Worm (Caenorhabditis elegans): ENCODE data around the gene F52H2.3.

Gene F52H2.3

DNA sequence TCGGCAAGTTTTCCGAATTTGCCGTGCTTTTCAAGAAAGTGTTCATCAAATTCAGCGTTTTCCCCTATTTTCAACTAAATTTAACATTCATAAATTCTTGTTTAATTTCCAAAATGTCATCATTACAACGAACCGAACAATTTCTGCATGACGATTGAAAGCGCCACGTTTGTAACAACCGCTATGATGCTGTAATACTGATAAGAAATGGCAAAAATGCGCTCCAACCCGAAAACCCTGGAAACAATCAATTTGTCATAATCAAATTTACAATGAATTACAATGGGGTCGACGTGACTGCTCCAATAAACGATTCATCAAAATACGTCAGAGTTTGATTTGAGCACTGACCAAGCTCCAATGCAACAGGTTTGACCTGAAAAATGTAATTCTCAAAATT, 3.8 kb upstream of the F52H2.3 start:
- TF ChIP-seq dox-1 (GFP tag; IDR thresholded peaks at IDR 0.05), result 0 out of 2 replicates have a peak, but pooled peaks have one; percentile 38
- no peak for TF ChIP-seq ceh-27 (GFP tag; optimal IDR thresholded peaks at IDR 0.05)
- TF ChIP-seq atf-7 (tag; optimal IDR thresholded peaks at IDR 0.05), result no peak
- TF ChIP-seq nhr-80 (tag; optimal IDR thresholded peaks at IDR 0.05), result peak; percentile 75
- TF ChIP-seq K11D2.4 (GFP tag; IDR thresholded peaks at IDR 0.05), result no peak
- TF ChIP-seq let-607 (tag; optimal IDR thresholded peaks at IDR 0.05), result peak in 1 of 2 experiments; percentile 7

DNA sequence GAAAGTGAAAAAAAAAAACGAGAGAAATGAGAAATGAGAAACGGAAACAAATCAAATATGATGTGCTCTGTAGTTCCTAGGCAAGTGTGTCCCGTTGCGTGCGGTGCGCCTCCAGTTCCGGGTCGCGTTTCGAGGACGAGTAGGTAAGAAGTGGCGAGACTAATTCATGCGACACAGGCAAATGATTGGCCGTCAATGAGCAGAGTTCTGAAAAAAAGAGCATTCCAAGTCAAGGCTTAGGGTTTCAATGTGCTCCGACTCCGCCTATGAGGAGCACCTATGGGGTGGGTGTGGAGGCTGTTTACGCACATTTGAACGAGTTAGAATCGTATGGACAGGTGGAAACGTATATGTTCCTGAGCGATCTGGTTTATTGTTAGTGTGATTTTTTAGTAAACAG, 2.5 kb upstream of the F52H2.3 start:
- TF ChIP-seq nhr-90 (tag; optimal IDR thresholded peaks at IDR 0.05), result peak; percentile 15
- no peak for TF ChIP-seq let-526 (GFP tag; IDR thresholded peaks at IDR 0.05)
- TF ChIP-seq Y53G8AR.9 (GFP tag; conservative IDR thresholded peaks at IDR 0.05), result no peak
- peak; percentile 64 for TF ChIP-seq dox-1 (GFP tag; IDR thresholded peaks at IDR 0.05)
- peak; percentile 93 for TF ChIP-seq nhr-80 (tag; optimal IDR thresholded peaks at IDR 0.05)
- peak; percentile 82 for TF ChIP-seq ets-4 (GFP tag; optimal IDR thresholded peaks at IDR 0.05)
- no peak for TF ChIP-seq F55B11.4 (tag; optimal IDR thresholded peaks at IDR 0.05; ENCODE audit: borderline replicate concordance, insufficient read depth)
- TF ChIP-seq die-1 (tag; optimal IDR thresholded peaks at IDR 0.05), result no peak
- no peak for TF ChIP-seq nhr-27 (tag; optimal IDR thresholded peaks at IDR 0.05)
- TF ChIP-seq bed-1 (GFP tag; IDR thresholded peaks at IDR 0.05), result no peak
- no peak for TF ChIP-seq Y67H2A.10 (GFP tag; conservative IDR thresholded peaks at IDR 0.05)
- TF ChIP-seq ama-1 (optimal IDR thresholded peaks at IDR 0.05), result no peak
- no peak for TF ChIP-seq ama-1 (GFP tag; optimal IDR thresholded peaks at IDR 0.05)
- TF ChIP-seq tlf-1 (GFP tag; optimal IDR thresholded peaks at IDR 0.05), result no peak
- no peak for TF ChIP-seq F57C9.4 (tag; optimal IDR thresholded peaks at IDR 0.05)
- 0 out of 2 replicates have a peak, but pooled peaks have one; percentile 23 for TF ChIP-seq Y95B8A.8 (GFP tag; IDR thresholded peaks at IDR 0.05)
- TF ChIP-seq mxl-1 (tag; optimal IDR thresholded peaks at IDR 0.05), result no peak
- no peak for TF ChIP-seq ccch-3 (GFP tag; optimal IDR thresholded peaks at IDR 0.05)
- TF ChIP-seq tbp1 (GFP tag; optimal IDR thresholded peaks at IDR 0.05), result peak; percentile 2
- no peak for TF ChIP-seq hrde-1 (tag; optimal IDR thresholded peaks at IDR 0.05; ENCODE audit: borderline replicate concordance)
- TF ChIP-seq attf-5 (GFP tag; optimal IDR thresholded peaks at IDR 0.05), result no peak
- TF ChIP-seq F39B2.1 (GFP tag; IDR thresholded peaks at IDR 0.05), result no peak
- no peak for TF ChIP-seq lin-40 (tag; optimal IDR thresholded peaks at IDR 0.05)
- no peak for TF ChIP-seq T07F8.4 (tag; optimal IDR thresholded peaks at IDR 0.05)
- TF ChIP-seq cebp-1 (GFP tag; IDR thresholded peaks at IDR 0.05), result no peak
- TF ChIP-seq cebp-1 (tag; optimal IDR thresholded peaks at IDR 0.05), result peak; percentile 24

DNA sequence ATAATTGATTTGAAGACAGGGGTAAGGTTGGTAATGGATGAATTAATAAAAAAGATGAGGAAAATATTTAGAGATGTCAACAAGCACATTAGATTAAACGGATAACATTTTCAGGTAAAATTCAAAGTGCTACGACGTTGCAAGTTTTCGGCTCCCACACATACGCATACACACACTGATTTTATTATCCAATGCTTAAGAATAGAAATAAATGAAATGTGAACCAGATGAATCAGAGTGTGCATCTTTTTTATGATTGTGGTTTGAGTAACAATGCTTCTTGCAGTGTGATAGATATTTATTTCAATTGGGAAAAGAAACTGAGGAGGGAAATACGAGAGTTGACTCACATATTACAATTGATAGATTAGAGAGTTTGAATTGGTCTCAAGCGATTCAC, 2.1 kb downstream of the F52H2.3 start:
- TF ChIP-seq ceh-91 (GFP tag; IDR thresholded peaks at IDR 0.05) (no peak), snpc-3.4 (tag; optimal IDR thresholded peaks at IDR 0.05) (no peak), ccch-3 (GFP tag; optimal IDR thresholded peaks at IDR 0.05) (no peak), lag-1 (GFP tag; IDR thresholded peaks at IDR 0.05) (no peak), dpl-1 (GFP tag; optimal IDR thresholded peaks at IDR 0.05) (no peak), akir-1 (GFP tag; optimal IDR thresholded peaks at IDR 0.05) (no peak), madf-8 (GFP tag; conservative IDR thresholded peaks at IDR 0.05) (no peak), B0261.1 (tag; optimal IDR thresholded peaks at IDR 0.05) (no peak), F49E8.2 (tag; optimal IDR thresholded peaks at IDR 0.05; ENCODE audit: insufficient read depth) (no peak), ztf-6 (GFP tag; IDR thresholded peaks at IDR 0.05) (no peak), ceh-27 (GFP tag; optimal IDR thresholded peaks at IDR 0.05) (no peak), B0035.1 (tag; optimal IDR thresholded peaks at IDR 0.05) (no peak), cebp-1 (GFP tag; IDR thresholded peaks at IDR 0.05) (no peak), cebp-1 (tag; optimal IDR thresholded peaks at IDR 0.05) (no peak), nhr-27 (tag; optimal IDR thresholded peaks at IDR 0.05) (no peak), egl-18 (GFP tag; IDR thresholded peaks at IDR 0.05) (no peak), mxl-1 (tag; optimal IDR thresholded peaks at IDR 0.05) (no peak), let-526 (GFP tag; IDR thresholded peaks at IDR 0.05) (no peak), tbp1 (GFP tag; optimal IDR thresholded peaks at IDR 0.05) (no peak)
